Worm (Caenorhabditis elegans) whole organism, L3 larva: Measurements from ENCODE around the gene vit-6.

ENCODE experiments used
- ama-1 ChIP-seq: fragments of 150-350 bp; optimal IDR thresholded peaks from 2 replicates; lab custom pipeline; 2018
- ceh-9 ChIP-seq: sonication (generic microtip); optimal IDR thresholded peaks from 2 replicates; lab custom pipeline; 2018; ENCODE audit warnings: missing biosample characterization, missing genetic modification characterization
- elt-2 ChIP-seq: sonication (generic microtip); optimal IDR thresholded peaks from 2 replicates; lab custom pipeline; 2016; ENCODE audit warnings: missing genetic modification reagents, mild to moderate bottlenecking, missing genetic modification characterization, missing compliant biosample characterization
- hmg-11 ChIP-seq: sonication (generic microtip); optimal IDR thresholded peaks from 2 replicates; lab custom pipeline; 2016; ENCODE audit warnings: missing genetic modification characterization, missing compliant biosample characterization
- lin-15B ChIP-seq: fragments of 150-350 bp; optimal IDR thresholded peaks from 2 replicates; lab custom pipeline; 2014; ENCODE audit warnings: missing biosample characterization, missing genetic modification characterization
- mdl-1 ChIP-seq: fragments of 150-350 bp; optimal IDR thresholded peaks from 2 replicates; lab custom pipeline; 2014; ENCODE audit warnings: missing biosample characterization, missing genetic modification characterization
- mml-1 ChIP-seq: fragments of 150-350 bp; sonication (generic microtip); optimal IDR thresholded peaks from 3 replicates; lab custom pipeline; 2014; ENCODE audit warnings: missing biosample characterization, missing genetic modification characterization
- nfya-1 ChIP-seq: sonication (generic microtip); optimal IDR thresholded peaks from 2 replicates; lab custom pipeline; 2017; ENCODE audit warnings: missing genetic modification characterization, mild to moderate bottlenecking, missing compliant biosample characterization, antibody characterized with exemption, moderate library complexity; ENCODE audit not compliant: insufficient read depth
- nhr-25 ChIP-seq: sonication (generic microtip); optimal IDR thresholded peaks from 2 replicates; lab custom pipeline; 2017; ENCODE audit warnings: missing biosample characterization, missing genetic modification characterization
- nhr-76 ChIP-seq: fragments of 150-350 bp; sonication (generic microtip); optimal IDR thresholded peaks from 5 replicates; lab custom pipeline; 2014; ENCODE audit warnings: missing biosample characterization, missing genetic modification characterization
- pha-4 ChIP-seq: fragments of 150-350 bp; optimal IDR thresholded peaks from 2 replicates; lab custom pipeline; 2014; ENCODE audit warnings: missing biosample characterization, missing genetic modification reagents, missing genetic modification characterization
- zag-1 ChIP-seq: fragments of 150-350 bp; optimal IDR thresholded peaks from 2 replicates; lab custom pipeline; 2014; ENCODE audit warnings: missing biosample characterization, missing genetic modification characterization

- TF ChIP-seq lin-15B (tag; lab: Kevin White, UChicago): no peak
- TF ChIP-seq nhr-25 (tag; lab: Kevin White, UChicago): no peak
- no peak for TF ChIP-seq ama-1
- no peak for TF ChIP-seq ceh-9 (tag; lab: Kevin White, UChicago)
- TF ChIP-seq hmg-11 (tag; lab: Kevin White, UChicago): no peak
- TF ChIP-seq nhr-76 (tag; lab: Kevin White, UChicago): no peak
- no peak for TF ChIP-seq mdl-1 (tag; lab: Kevin White, UChicago)
- no peak for TF ChIP-seq pha-4 (tag; lab: Kevin White, UChicago)
- TF ChIP-seq elt-2 (tag; lab: Kevin White, UChicago): no peak
- no peak for TF ChIP-seq mml-1
- no peak for TF ChIP-seq zag-1 (tag; lab: Kevin White, UChicago)
- TF ChIP-seq nfya-1 (tag; lab: Kevin White, UChicago): no peak
Measured at ce11 chrIV:8297192-8297591, 36.2 kb downstream of the vit-6 start, which contains the start of gene nprl-3.
